Fruit fly (Drosophila melanogaster): Measurements from ENCODE around the gene CG11891.

- TF ChIP-seq CG34367 (tag; optimal IDR thresholded peaks at IDR 0.05) (no peak), CG32121 (GFP tag; IDR thresholded peaks at IDR 0.05) (no peak), D1 (tag; optimal IDR thresholded peaks at IDR 0.05) (no peak), CG17806 (tag; optimal IDR thresholded peaks at IDR 0.05) (no peak), rn (GFP tag; IDR thresholded peaks at IDR 0.05) (no peak), EcR (GFP tag; optimal IDR thresholded peaks at IDR 0.05) (no peak), CG14655 (GFP tag; optimal IDR thresholded peaks at IDR 0.05) (no peak), CG15710 (tag; optimal IDR thresholded peaks at IDR 0.05) (no peak), Pif1A (GFP tag; optimal IDR thresholded peaks at IDR 0.05) (no peak), gl (tag; optimal IDR thresholded peaks at IDR 0.05) (no peak), CG8159 (tag; optimal IDR thresholded peaks at IDR 0.05) (no peak), CG10348 (GFP tag; IDR thresholded peaks at IDR 0.05) (no peak)
These were observed 29.5 kb downstream of the CG11891 start, which contains the start of gene CG31288 for dm6 chr3R:25299507-25299964.

All from whole organism, pupa.